Fruit fly (Drosophila melanogaster) whole organism, embryonic: ENCODE results near the gene mRpS31.

Experiments
- ATbp ChIP-seq: fragments of 200-800 bp; sonication (Bioruptor generic); optimal IDR thresholded peaks from 2 replicates; lab custom pipeline; 2017; ENCODE audit warnings: missing biosample characterization, mild to moderate bottlenecking, missing genetic modification characterization, missing genetic modification reagents
- Abd-B ChIP-seq: fragments of 200-800 bp; sonication (Bioruptor generic); optimal IDR thresholded peaks from 2 replicates; lab custom pipeline; 2018; ENCODE audit warnings: missing biosample characterization, mild to moderate bottlenecking, missing genetic modification characterization, moderate library complexity
- Ada2b ChIP-seq: fragments of 200-800 bp; sonication (Bioruptor generic); IDR thresholded peaks from 2 replicates; pipeline ENCODE4 v1.3.6; 2022; ENCODE audit warnings: missing biosample characterization, missing genetic modification characterization
- B-H1 ChIP-seq: fragments of 200-800 bp; sonication (Bioruptor generic); IDR thresholded peaks from 3 replicates; pipeline ENCODE4 v1.3.6; 2022; ENCODE audit warnings: missing biosample characterization, missing genetic modification characterization
- CG10209 ChIP-seq: fragments of 200-800 bp; sonication (Bioruptor generic); optimal IDR thresholded peaks from 3 replicates; lab custom pipeline; 2017; ENCODE audit warnings: missing biosample characterization, mild to moderate bottlenecking, missing genetic modification characterization, missing genetic modification reagents
- CG12391 ChIP-seq: fragments of 200-800 bp; sonication (Bioruptor generic); optimal IDR thresholded peaks from 3 replicates; lab custom pipeline; 2018; ENCODE audit warnings: missing biosample characterization, mild to moderate bottlenecking, missing genetic modification characterization, moderate library complexity
- CG12769 ChIP-seq: fragments of 200-800 bp; sonication (Bioruptor generic); optimal IDR thresholded peaks from 2 replicates; lab custom pipeline; 2019; ENCODE audit warnings: missing biosample characterization, mild to moderate bottlenecking, missing genetic modification characterization, moderate library complexity
- CG14860 ChIP-seq: fragments of 200-800 bp; sonication (Bioruptor generic); IDR thresholded peaks from 3 replicates; pipeline ENCODE4 v1.3.6; 2022; ENCODE audit warnings: missing biosample characterization, missing genetic modification characterization; ENCODE audit not compliant: partially characterized antibody
- CG15011 ChIP-seq: fragments of 200-800 bp; sonication (Bioruptor generic); optimal IDR thresholded peaks from 3 replicates; lab custom pipeline; 2018; ENCODE audit warnings: missing biosample characterization, mild to moderate bottlenecking, missing genetic modification characterization
- CG16779 ChIP-seq: fragments of 200-800 bp; sonication (Bioruptor generic); IDR thresholded peaks from 2 replicates; pipeline ENCODE4 v1.3.6; 2022; ENCODE audit warnings: missing biosample characterization, missing genetic modification characterization
- CG18262 ChIP-seq: fragments of 200-800 bp; optimal IDR thresholded peaks from 3 replicates; lab custom pipeline; 2019; ENCODE audit warnings: missing biosample characterization, mild to moderate bottlenecking, missing genetic modification characterization, moderate library complexity
- CG2116 ChIP-seq: fragments of 200-800 bp; sonication (Bioruptor generic); optimal IDR thresholded peaks from 3 replicates; lab custom pipeline; 2018; ENCODE audit warnings: missing biosample characterization, mild to moderate bottlenecking, missing genetic modification characterization
- CG2875 ChIP-seq: fragments of 200-800 bp; sonication (Bioruptor generic); optimal IDR thresholded peaks from 2 replicates; lab custom pipeline; 2017; ENCODE audit warnings: missing biosample characterization, mild to moderate bottlenecking, missing genetic modification characterization, missing genetic modification reagents
- CG30020 ChIP-seq: fragments of 200-800 bp; optimal IDR thresholded peaks from 2 replicates; lab custom pipeline; 2019; ENCODE audit warnings: missing biosample characterization, mild to moderate bottlenecking, missing genetic modification characterization, moderate library complexity
- CG3407 ChIP-seq: fragments of 200-800 bp; sonication (Bioruptor generic); optimal IDR thresholded peaks from 2 replicates; lab custom pipeline; 2018; ENCODE audit warnings: missing biosample characterization, mild to moderate bottlenecking, missing genetic modification characterization
- CG34224 ChIP-seq: fragments of 200-800 bp; sonication (Bioruptor generic); IDR thresholded peaks from 3 replicates; pipeline ENCODE4 v1.3.6; 2022; ENCODE audit warnings: missing biosample characterization, missing genetic modification characterization; ENCODE audit not compliant: partially characterized antibody
- CG34376 ChIP-seq: fragments of 200-800 bp; sonication (Bioruptor generic); optimal IDR thresholded peaks from 2 replicates; lab custom pipeline; 2018; ENCODE audit warnings: missing biosample characterization, mild to moderate bottlenecking, missing genetic modification characterization
- CG6175 ChIP-seq: fragments of 200-800 bp; sonication (Bioruptor generic); IDR thresholded peaks from 3 replicates; pipeline ENCODE4 v1.3.6; 2022; ENCODE audit warnings: missing biosample characterization, missing genetic modification characterization
- CG7372 ChIP-seq: fragments of 200-800 bp; sonication (Bioruptor generic); IDR thresholded peaks from 2 replicates; pipeline ENCODE4 v1.3.6; 2022; ENCODE audit warnings: missing biosample characterization, missing genetic modification characterization
- CG7928 ChIP-seq: fragments of 200-800 bp; sonication (Bioruptor generic); optimal IDR thresholded peaks from 2 replicates; lab custom pipeline; 2017; ENCODE audit warnings: missing biosample characterization, mild to moderate bottlenecking, missing genetic modification characterization
- CG9215 ChIP-seq: fragments of 200-800 bp; sonication (Bioruptor generic); IDR thresholded peaks from 2 replicates; pipeline ENCODE4 v1.3.6; 2022; ENCODE audit warnings: missing biosample characterization, missing genetic modification characterization
- CG9932 ChIP-seq: fragments of 200-800 bp; sonication (Bioruptor generic); IDR thresholded peaks from 2 replicates; pipeline ENCODE4 v1.3.6; 2022; ENCODE audit warnings: missing biosample characterization, missing genetic modification characterization
- D ChIP-seq, 2 experiments: fragments of 200-800 bp in 1 of 2; fragments of >200 bp in 1 of 2; sonication (Bioruptor generic) in 1 of 2; optimal IDR thresholded peaks; 2 replicates in 1 of 2; 3 replicates in 1 of 2; lab custom pipeline; 2017; ENCODE audit warnings: mild to moderate bottlenecking in 1 of 2, missing biosample characterization in 1 of 2, missing genetic modification characterization in 1 of 2, missing genetic modification reagents in 1 of 2
- Dip2 ChIP-seq: fragments of 200-800 bp; sonication (Bioruptor generic); IDR thresholded peaks from 2 replicates; pipeline ENCODE4 v1.3.6; 2022; ENCODE audit warnings: missing biosample characterization, missing genetic modification characterization
- Hr39 ChIP-seq: fragments of >200 bp; optimal IDR thresholded peaks from 2 replicates; lab custom pipeline; 2017
- Hr78 ChIP-seq, 2 experiments: fragments of 200-800 bp in 1 of 2; fragments of >200 bp in 1 of 2; sonication (Bioruptor generic) in 1 of 2; optimal IDR thresholded peaks; 2 replicates each; lab custom pipeline; 2017 to 2019; ENCODE audit warnings: missing biosample characterization in 2 of 2, missing genetic modification characterization in 2 of 2, mild to moderate bottlenecking in 1 of 2, moderate library complexity in 1 of 2
- Kr ChIP-seq: fragments of 200-800 bp; sonication (Bioruptor generic); optimal IDR thresholded peaks from 2 replicates; lab custom pipeline; 2017; ENCODE audit warnings: missing biosample characterization, mild to moderate bottlenecking, missing genetic modification characterization
- Med ChIP-seq: fragments of 200-800 bp; sonication (Bioruptor generic); peaks from one replicate; lab custom pipeline; 2016; ENCODE audit warnings: missing biosample characterization, missing genetic modification characterization, mild to moderate bottlenecking, inconsistent platforms, moderate library complexity
- NC2α ChIP-seq: fragments of 200-800 bp; sonication (Bioruptor generic); optimal IDR thresholded peaks from 2 replicates; lab custom pipeline; 2016; ENCODE audit warnings: missing biosample characterization, missing genetic modification characterization
- NfI ChIP-seq: fragments of 200-800 bp; sonication (Bioruptor generic); optimal IDR thresholded peaks from 3 replicates; lab custom pipeline; 2018; ENCODE audit warnings: missing biosample characterization, mild to moderate bottlenecking, missing genetic modification characterization, moderate library complexity
- chn ChIP-seq: fragments of 200-800 bp; sonication (Bioruptor generic); optimal IDR thresholded peaks from 2 replicates; lab custom pipeline; 2016; ENCODE audit warnings: missing biosample characterization, missing genetic modification characterization
- eyg ChIP-seq: fragments of 200-800 bp; sonication (Bioruptor generic); optimal IDR thresholded peaks from 3 replicates; lab custom pipeline; 2016; ENCODE audit warnings: missing biosample characterization, missing genetic modification characterization
- gcm ChIP-seq: fragments of 200-800 bp; sonication (Bioruptor generic); optimal IDR thresholded peaks from 2 replicates; lab custom pipeline; 2019; ENCODE audit warnings: missing biosample characterization, mild to moderate bottlenecking, missing genetic modification characterization, moderate library complexity
- hth ChIP-seq: fragments of >200 bp; optimal IDR thresholded peaks from 2 replicates; lab custom pipeline; 2017; ENCODE audit warnings: inconsistent platforms
- maf-S ChIP-seq: fragments of 200-800 bp; sonication (Bioruptor generic); optimal IDR thresholded peaks from 2 replicates; lab custom pipeline; 2016; ENCODE audit warnings: missing biosample characterization, missing genetic modification characterization
- pan ChIP-seq, 4 experiments: fragments of >200 bp in 3 of 4; fragments of 200-800 bp in 1 of 4; sonication (Bioruptor generic) in 1 of 4; optimal IDR thresholded peaks in 3 of 4; IDR thresholded peaks in 1 of 4; 2 replicates each; pipeline versions ENCODE4 v1.3.6 to Lab custom; 2017 to 2022; ENCODE audit warnings: missing biosample characterization in 2 of 4, missing genetic modification characterization in 2 of 4, mixed read lengths in 1 of 4
- prd ChIP-seq, 3 experiments: fragments of >200 bp in 2 of 3; fragments of 200-800 bp in 1 of 3; sonication (Bioruptor generic) in 1 of 3; optimal IDR thresholded peaks in 2 of 3; IDR thresholded peaks in 1 of 3; 2 replicates in 2 of 3; 3 replicates in 1 of 3; pipeline versions ENCODE4 v1.3.6 to Lab custom; 2017 to 2022; ENCODE audit warnings: missing biosample characterization in 1 of 3, missing genetic modification characterization in 1 of 3
- pum ChIP-seq: fragments of 200-800 bp; sonication (Bioruptor generic); optimal IDR thresholded peaks from 2 replicates; lab custom pipeline; 2016; ENCODE audit warnings: missing biosample characterization, missing genetic modification characterization
- rib ChIP-seq: fragments of 200-800 bp; sonication (Bioruptor generic); IDR thresholded peaks from 2 replicates; pipeline ENCODE4 v1.3.6; 2022; ENCODE audit warnings: missing biosample characterization, missing genetic modification characterization
- scrt ChIP-seq: fragments of 200-800 bp; sonication (Bioruptor generic); optimal IDR thresholded peaks from 2 replicates; lab custom pipeline; 2018; ENCODE audit warnings: missing biosample characterization, mild to moderate bottlenecking, missing genetic modification characterization, moderate library complexity
- slp2 ChIP-seq: fragments of 200-800 bp; sonication (Bioruptor generic); optimal IDR thresholded peaks from 2 replicates; lab custom pipeline; 2016; ENCODE audit warnings: missing biosample characterization, missing genetic modification characterization
- stc ChIP-seq: fragments of 200-800 bp; sonication (Bioruptor generic); IDR thresholded peaks from 2 replicates; pipeline ENCODE4 v1.3.6; 2022; ENCODE audit warnings: missing biosample characterization, missing genetic modification characterization
- sug ChIP-seq: fragments of 200-800 bp; optimal IDR thresholded peaks from 2 replicates; lab custom pipeline; 2019; ENCODE audit warnings: missing biosample characterization, mild to moderate bottlenecking, missing genetic modification characterization, moderate library complexity
- tap ChIP-seq: fragments of 200-800 bp; optimal IDR thresholded peaks from 3 replicates; lab custom pipeline; 2019; ENCODE audit warnings: missing biosample characterization, mild to moderate bottlenecking, missing genetic modification characterization, moderate library complexity
- tna ChIP-seq: fragments of 200-800 bp; sonication (Bioruptor generic); IDR thresholded peaks from 2 replicates; pipeline ENCODE4 v1.3.6; 2022; ENCODE audit warnings: missing biosample characterization, missing genetic modification characterization; ENCODE audit not compliant: partially characterized antibody
- toy ChIP-seq: fragments of 200-800 bp; sonication (Bioruptor generic); IDR thresholded peaks from 2 replicates; pipeline ENCODE4 v1.3.6; 2022; ENCODE audit warnings: missing biosample characterization, missing genetic modification characterization
- trem ChIP-seq: fragments of 200-800 bp; optimal IDR thresholded peaks from 3 replicates; lab custom pipeline; 2019; ENCODE audit warnings: missing biosample characterization, mild to moderate bottlenecking, missing genetic modification characterization, moderate library complexity
- wdn ChIP-seq: fragments of 200-800 bp; sonication (Bioruptor generic); IDR thresholded peaks from 2 replicates; pipeline ENCODE4 v1.3.6; 2022; ENCODE audit warnings: missing biosample characterization, missing genetic modification characterization

Gene mRpS31

dm6 chr3L:16021064-16021683 is 16.2 kb downstream of the mRpS31 start (continued):
- TF ChIP-seq chn (peak; percentile 61), Ada2b (GFP tag; lab: Robert Waterston, UW) (peak; percentile 22; the same call in 1 of the 2 replicates), Med (GFP tag; lab: Kevin White, UChicago) (peak; percentile 80), CG2875 (GFP tag; lab: Kevin White, UChicago) (no peak), NfI (peak; percentile 5), gcm (GFP tag; lab: Kevin White, UChicago) (peak; percentile 50), Abd-B (GFP tag; lab: Kevin White, UChicago) (peak; percentile 27), wdn (GFP tag; lab: Robert Waterston, UW) (no peak), pum (peak; percentile 31), B-H1 (no peak), prd (optimal IDR thresholded peaks at IDR 0.05; lab: Kevin White, UChicago) (no peak), prd (GFP tag; IDR thresholded peaks at IDR 0.05; lab: Robert Waterston, UW) (peak; percentile 87), Dip2 (GFP tag; lab: Robert Waterston, UW) (no peak), CG34224 (GFP tag; lab: Robert Waterston, UW) (no peak), stc (GFP tag; lab: Robert Waterston, UW) (no peak), CG30020 (tag; lab: Kevin White, UChicago) (no peak), CG2116 (peak; percentile 12), scrt (GFP tag; lab: Kevin White, UChicago) (no peak), toy (GFP tag; lab: Robert Waterston, UW) (no peak), CG9932 (GFP tag; lab: Robert Waterston, UW) (no peak), ATbp (peak; percentile 18), CG10209 (peak; percentile 42), CG12391 (tag; lab: Kevin White, UChicago) (peak; percentile 69), CG3407 (GFP tag; lab: Kevin White, UChicago) (peak; percentile 14), rib (GFP tag; lab: Robert Waterston, UW) (no peak), CG15011 (GFP tag; lab: Kevin White, UChicago) (no peak), CG12769 (peak; percentile 17), hth (lab: Kevin White, UChicago) (no peak), eyg (GFP tag; lab: Kevin White, UChicago) (no peak), tap (tag; lab: Kevin White, UChicago) (no peak), CG6175 (GFP tag; lab: Robert Waterston, UW) (no peak), CG18262 (tag; lab: Kevin White, UChicago) (peak; percentile 76), pan (optimal IDR thresholded peaks at IDR 0.05; lab: Kevin White, UChicago) (peak in 1 of 2 experiments; percentile 70), pan (GFP tag; optimal IDR thresholded peaks at IDR 0.05 in 1 of 2, IDR thresholded peaks at IDR 0.05 in 1 of 2) (peak in 1 of 2 experiments; percentile 76), D (optimal IDR thresholded peaks at IDR 0.05; lab: Kevin White, UChicago) (peak; percentile 68), D (GFP tag; optimal IDR thresholded peaks at IDR 0.05; lab: Kevin White, UChicago) (peak; percentile 63), trem (tag; lab: Kevin White, UChicago) (peak; percentile 60), CG16779 (GFP tag; lab: Robert Waterston, UW) (no peak), maf-S (GFP tag; lab: Kevin White, UChicago) (peak; percentile 38), Kr (GFP tag; lab: Kevin White, UChicago) (peak; percentile 54), CG7372 (GFP tag; lab: Robert Waterston, UW) (no peak), Hr39 (lab: Kevin White, UChicago) (no peak), CG34376 (GFP tag; lab: Kevin White, UChicago) (no peak), Hr78 (GFP tag; optimal IDR thresholded peaks at IDR 0.05; lab: Kevin White, UChicago) (no peak), sug (tag; lab: Kevin White, UChicago) (no peak), NC2α (GFP tag; lab: Kevin White, UChicago) (peak; percentile 3), CG14860 (no peak), CG9215 (GFP tag; lab: Robert Waterston, UW) (no peak), slp2 (GFP tag; lab: Kevin White, UChicago) (peak; percentile 41), CG7928 (GFP tag; lab: Kevin White, UChicago) (no peak), tna (GFP tag; lab: Robert Waterston, UW) (no peak)
